Fruit fly (Drosophila melanogaster): ENCODE data around the gene CG7322.
A peak's percentile ranks its signal among the peaks of the same experiment; 100 is the strongest.

The CG7322 gene

DNA sequence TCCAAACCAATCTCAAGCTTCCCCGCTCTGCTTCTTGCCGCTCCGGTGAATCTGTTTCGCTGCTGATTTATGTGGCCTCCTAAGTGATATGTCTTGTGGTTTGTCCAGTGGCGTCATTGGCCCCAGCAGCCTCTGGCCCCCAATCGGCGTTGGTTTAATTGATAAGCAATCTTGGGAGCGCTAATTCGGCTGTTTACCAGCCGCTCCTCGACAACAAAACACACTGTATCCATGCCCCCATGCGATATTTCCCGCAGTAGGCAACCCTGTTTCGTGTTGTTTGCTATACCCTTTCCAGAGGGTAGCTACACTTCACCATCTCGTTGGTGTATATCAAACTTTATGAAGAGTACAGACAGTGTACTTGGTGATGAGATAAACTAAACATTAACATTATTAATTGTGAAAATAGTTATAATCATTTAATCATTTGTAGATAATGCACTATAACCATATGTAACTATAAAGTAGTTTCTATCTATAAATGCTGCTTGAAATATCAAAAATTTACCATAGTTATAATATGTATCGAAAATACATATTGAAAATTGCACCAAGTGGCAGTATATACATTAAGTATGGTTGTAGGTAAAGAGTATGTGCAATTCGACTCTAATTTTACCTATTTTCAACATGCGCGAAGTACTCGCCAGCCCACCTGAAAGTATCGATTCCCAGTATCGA is 9.1 kb downstream of the CG7322 start, which contains the start of gene shop (continued):
- TF ChIP-seq Mes4 (GFP tag; optimal IDR thresholded peaks at IDR 0.05) (peak; percentile 65), CG15696 (tag; optimal IDR thresholded peaks at IDR 0.05) (peak; percentile 64), CG7271 (tag; optimal IDR thresholded peaks at IDR 0.05) (peak; percentile 4), shn (GFP tag; optimal IDR thresholded peaks at IDR 0.05) (peak; percentile 56), Antp (GFP tag; optimal IDR thresholded peaks at IDR 0.05) (peak; percentile 43), D19A (tag; optimal IDR thresholded peaks at IDR 0.05) (peak; percentile 99), B-H2 (GFP tag; optimal IDR thresholded peaks at IDR 0.05) (peak; percentile 64), zen (tag; optimal IDR thresholded peaks at IDR 0.05) (peak; percentile 61), Drgx (GFP tag; IDR thresholded peaks at IDR 0.05) (peak; percentile 66; the same call in 1 of the 2 replicates), nerfin-1 (tag; optimal IDR thresholded peaks at IDR 0.05) (peak; percentile 81), CG18764 (GFP tag; optimal IDR thresholded peaks at IDR 0.05) (peak; percentile 72), CG12155 (GFP tag; optimal IDR thresholded peaks at IDR 0.05) (peak; percentile 76), dimm (GFP tag; IDR thresholded peaks at IDR 0.05) (0 out of 2 replicates have a peak, but pooled peaks have one; percentile 29), TFAM (GFP tag; optimal IDR thresholded peaks at IDR 0.05) (peak; percentile 29), stwl (tag; optimal IDR thresholded peaks at IDR 0.05) (no peak), bbx (GFP tag; IDR thresholded peaks at IDR 0.05; ENCODE audit: partially characterized antibody) (peak; percentile 36; the same call in 1 of the 2 replicates), usp (GFP tag; optimal IDR thresholded peaks at IDR 0.05) (no peak), ci (GFP tag; IDR thresholded peaks at IDR 0.05) (peak; percentile 74), CG12391 (tag; optimal IDR thresholded peaks at IDR 0.05) (peak; percentile 90), inv (GFP tag; IDR thresholded peaks at IDR 0.05; ENCODE audit: partially characterized antibody) (peak; percentile 36; the same call in 1 of the 2 replicates), CG3281 (GFP tag; optimal IDR thresholded peaks at IDR 0.05) (peak; percentile 90), CG11456 (GFP tag; IDR thresholded peaks at IDR 0.05) (peak; percentile 75; the same call in 2 of the 3 replicates), CG6272 (GFP tag; IDR thresholded peaks at IDR 0.05) (0 out of 2 replicates have a peak, but pooled peaks have one; percentile 42), abd-A (tag; optimal IDR thresholded peaks at IDR 0.05) (no peak), CG8089 (GFP tag; optimal IDR thresholded peaks at IDR 0.05) (peak; percentile 46), Chrac-16 (GFP tag; optimal IDR thresholded peaks at IDR 0.05) (peak; percentile 84), pnt (GFP tag; optimal IDR thresholded peaks at IDR 0.05) (peak; percentile 61), Lim3 (GFP tag; IDR thresholded peaks at IDR 0.05) (no peak), yki (optimal IDR thresholded peaks at IDR 0.05) (no peak), CG4617 (GFP tag; optimal IDR thresholded peaks at IDR 0.05; ENCODE audit: borderline replicate concordance) (peak; percentile 63), HmgD (GFP tag; optimal IDR thresholded peaks at IDR 0.05) (no peak), CG34376 (GFP tag; optimal IDR thresholded peaks at IDR 0.05) (peak; percentile 61), CG16779 (GFP tag; IDR thresholded peaks at IDR 0.05) (no peak), CG15269 (tag; optimal IDR thresholded peaks at IDR 0.05) (peak; percentile 89), CG8359 (GFP tag; optimal IDR thresholded peaks at IDR 0.05; ENCODE audit: borderline replicate concordance) (peak; percentile 47), Ssrp (tag; optimal IDR thresholded peaks at IDR 0.05) (peak; percentile 87), CG11504 (tag; optimal IDR thresholded peaks at IDR 0.05) (peak; percentile 90), tin (GFP tag; optimal IDR thresholded peaks at IDR 0.05) (peak; percentile 82), CG7556 (GFP tag; optimal IDR thresholded peaks at IDR 0.05) (peak; percentile 90), pzg (GFP tag; optimal IDR thresholded peaks at IDR 0.05) (peak; percentile 29), dmrt11E (tag; optimal IDR thresholded peaks at IDR 0.05) (peak; percentile 72), CG8290 (GFP tag; optimal IDR thresholded peaks at IDR 0.05) (peak; percentile 64), CG8290 (tag; optimal IDR thresholded peaks at IDR 0.05) (peak in 1 of 2 experiments; percentile 85), CG12942 (GFP tag; optimal IDR thresholded peaks at IDR 0.05) (peak; percentile 81), Dp (GFP tag; optimal IDR thresholded peaks at IDR 0.05) (no peak), E2f1 (GFP tag; IDR thresholded peaks at IDR 0.05) (peak; percentile 69), CG17361 (GFP tag; IDR thresholded peaks at IDR 0.05) (peak; percentile 97), CG32767 (GFP tag; IDR thresholded peaks at IDR 0.05) (peak; percentile 76; the same call in 1 of the 2 replicates), Dek (tag; optimal IDR thresholded peaks at IDR 0.05) (peak; percentile 86), vvl (GFP tag; IDR thresholded peaks at IDR 0.05) (peak; percentile 60; the same call in 1 of the 2 replicates)
